Worm (Caenorhabditis elegans): Measurements from ENCODE around the gene F13H10.1.

DNA sequence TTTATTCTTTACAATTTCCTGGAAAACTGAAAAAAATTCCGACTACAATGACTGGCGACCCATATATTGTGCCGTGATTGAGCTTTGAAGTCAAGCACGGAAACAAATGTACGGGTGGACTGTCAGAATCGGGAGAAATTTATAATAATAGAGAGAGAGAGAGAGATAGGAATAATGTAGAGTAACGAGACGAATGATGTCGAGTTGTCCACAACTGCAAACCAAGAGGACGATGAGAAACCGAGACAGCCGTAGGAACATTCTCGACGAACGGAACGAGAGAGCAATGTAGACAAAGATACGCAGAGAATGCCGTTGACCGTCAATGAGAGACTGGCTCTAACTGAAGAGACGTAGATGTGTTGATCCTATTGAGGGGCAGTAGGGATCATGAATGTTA is 23.2 kb downstream of the F13H10.1 start:
- TF ChIP-seq mdl-1 (tag; optimal IDR thresholded peaks at IDR 0.05) (peak; percentile 13 to 47), alr-1 (tag; optimal IDR thresholded peaks at IDR 0.05) (no peak), blmp-1 (tag; optimal IDR thresholded peaks at IDR 0.05; ENCODE audit: insufficient read depth) (peak; percentile 30), ZK546.5 (tag; optimal IDR thresholded peaks at IDR 0.05) (no peak), nhr-12 (tag; optimal IDR thresholded peaks at IDR 0.05) (no peak), elt-1 (tag; optimal IDR thresholded peaks at IDR 0.05) (no peak)

Measured in whole organism, L2 larva.